Fruit fly (Drosophila melanogaster) S2 (cell line): Measurements from ENCODE around the gene Mur29B.

Experiments
- CG8478 ChIP-seq: fragments of >200 bp; optimal IDR thresholded peaks from 2 replicates; lab custom pipeline; 2018
- CTCF ChIP-seq, 2 experiments: fragments of >200 bp; optimal IDR thresholded peaks; 2 replicates each; lab custom pipeline; 2018

DNA sequence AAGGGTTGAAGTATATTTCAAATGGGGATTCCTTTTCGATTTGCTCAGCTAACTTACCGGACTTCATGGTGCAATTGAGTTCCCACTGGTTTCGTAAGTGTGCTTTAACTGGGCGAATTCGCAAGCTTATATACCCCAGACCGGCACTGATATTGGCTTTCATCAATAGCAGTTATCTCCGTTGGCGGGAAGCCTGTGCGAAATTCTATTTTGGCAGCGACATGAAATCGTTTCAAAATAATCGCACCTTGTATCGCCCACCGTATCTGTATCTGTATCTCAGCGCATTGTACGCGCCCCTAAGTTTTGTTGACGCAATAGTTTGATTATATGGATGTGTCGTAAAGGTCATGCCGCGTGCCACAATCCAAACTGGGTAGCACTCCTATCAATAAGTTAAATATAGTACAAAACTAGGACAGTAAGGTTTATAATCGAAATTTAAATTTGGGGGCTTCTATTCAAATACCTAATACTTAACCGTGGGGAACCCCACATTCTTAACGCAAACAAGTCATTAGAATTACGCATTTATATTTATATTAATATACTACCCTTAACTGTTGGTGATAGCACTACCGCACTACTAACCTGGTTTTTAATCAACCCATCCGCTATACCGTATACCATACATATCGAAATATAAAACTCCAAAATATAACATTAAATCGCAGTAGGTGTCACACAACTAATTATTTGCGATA lies 44.2 kb downstream of the Mur29B start, which contains the start of the genes Peritrophin-15a and CG13385:
- TF ChIP-seq CTCF (optimal IDR thresholded peaks at IDR 0.05; lab: Kevin White, UChicago): no peak
- TF ChIP-seq CG8478 (lab: Kevin White, UChicago): no peak
